Fruit fly (Drosophila melanogaster): ENCODE data around the gene CG12105.

CG12105 gene

dm6 chr3L:1664876-1665275 is 49.3 kb upstream of the CG12105 start, which contains the start of the genes Srrm234 and CG7974 (continued):
- TF ChIP-seq Dfd (GFP tag; optimal IDR thresholded peaks at IDR 0.05): no peak
- no peak for TF ChIP-seq CG11560 (tag; IDR thresholded peaks at IDR 0.05)
- TF ChIP-seq esg (GFP tag; conservative IDR thresholded peaks at IDR 0.05): no peak
- TF ChIP-seq sug (tag; optimal IDR thresholded peaks at IDR 0.05): no peak
- no peak for TF ChIP-seq CG42726 (GFP tag; IDR thresholded peaks at IDR 0.05; ENCODE audit: partially characterized antibody)
- no peak for TF ChIP-seq ap (GFP tag; IDR thresholded peaks at IDR 0.05)
- TF ChIP-seq pzg (GFP tag; optimal IDR thresholded peaks at IDR 0.05): peak; percentile 85
- TF ChIP-seq slp2 (GFP tag; optimal IDR thresholded peaks at IDR 0.05): no peak
- TF ChIP-seq Dek (tag; optimal IDR thresholded peaks at IDR 0.05): no peak
- no peak for TF ChIP-seq Rfx (GFP tag; IDR thresholded peaks at IDR 0.05)
- peak; percentile 4 for TF ChIP-seq grau (tag; optimal IDR thresholded peaks at IDR 0.05)
- TF ChIP-seq CG10209 (GFP tag; optimal IDR thresholded peaks at IDR 0.05): no peak
- TF ChIP-seq CG11695 (GFP tag; IDR thresholded peaks at IDR 0.05): no peak
- TF ChIP-seq Vsx1 (GFP tag; optimal IDR thresholded peaks at IDR 0.05): no peak
- TF ChIP-seq sob (GFP tag; IDR thresholded peaks at IDR 0.05): no peak
- TF ChIP-seq Camta (GFP tag; optimal IDR thresholded peaks at IDR 0.05): no peak
- TF ChIP-seq CG3065 (GFP tag; optimal IDR thresholded peaks at IDR 0.05): no peak
- no peak for TF ChIP-seq al (GFP tag; IDR thresholded peaks at IDR 0.05)
- no peak for TF ChIP-seq CG6254 (GFP tag; optimal IDR thresholded peaks at IDR 0.05)
- peak; percentile 32; the same call in 1 of the 2 replicates for TF ChIP-seq bbx (GFP tag; IDR thresholded peaks at IDR 0.05; ENCODE audit: partially characterized antibody)
- no peak for TF ChIP-seq CG10274 (GFP tag; optimal IDR thresholded peaks at IDR 0.05)
- 0 out of 2 replicates have a peak, but pooled peaks have one; percentile 19 for TF ChIP-seq unc-4 (GFP tag; IDR thresholded peaks at IDR 0.05; ENCODE audit: partially characterized antibody)
- no peak for TF ChIP-seq ttk (GFP tag; IDR thresholded peaks at IDR 0.05)
- TF ChIP-seq Myb (GFP tag; optimal IDR thresholded peaks at IDR 0.05): peak; percentile 7
- peak; percentile 3 for TF ChIP-seq Max (GFP tag; optimal IDR thresholded peaks at IDR 0.05)
- TF ChIP-seq CG3281 (GFP tag; optimal IDR thresholded peaks at IDR 0.05): no peak
- no peak for TF ChIP-seq CG6791 (GFP tag; IDR thresholded peaks at IDR 0.05; ENCODE audit: partially characterized antibody)
- no peak for TF ChIP-seq CG9932 (GFP tag; IDR thresholded peaks at IDR 0.05)
- no peak for TF ChIP-seq CG33557 (GFP tag; optimal IDR thresholded peaks at IDR 0.05)
- no peak for TF ChIP-seq CG8944 (GFP tag; optimal IDR thresholded peaks at IDR 0.05)
- TF ChIP-seq Atf-2 (GFP tag; optimal IDR thresholded peaks at IDR 0.05): no peak
- TF ChIP-seq ranshi (GFP tag; IDR thresholded peaks at IDR 0.05): no peak
- TF ChIP-seq fru (optimal IDR thresholded peaks at IDR 0.05): no peak
- no peak for TF ChIP-seq Sox102F (GFP tag; optimal IDR thresholded peaks at IDR 0.05)
- no peak for TF ChIP-seq CG31388 (GFP tag; optimal IDR thresholded peaks at IDR 0.05)
- no peak for TF ChIP-seq schlank (tag; optimal IDR thresholded peaks at IDR 0.05)
- no peak for TF ChIP-seq fu2 (GFP tag; optimal IDR thresholded peaks at IDR 0.05)
- TF ChIP-seq CG14710 (tag; optimal IDR thresholded peaks at IDR 0.05): peak; percentile 49
- TF ChIP-seq Hey (tag; optimal IDR thresholded peaks at IDR 0.05): no peak
- no peak for TF ChIP-seq wek (GFP tag; optimal IDR thresholded peaks at IDR 0.05)
- no peak for TF ChIP-seq D (optimal IDR thresholded peaks at IDR 0.05)
- no peak for TF ChIP-seq D (GFP tag; optimal IDR thresholded peaks at IDR 0.05)
- TF ChIP-seq Hmx (GFP tag; optimal IDR thresholded peaks at IDR 0.05): no peak
- TF ChIP-seq CG14860 (GFP tag; IDR thresholded peaks at IDR 0.05; ENCODE audit: partially characterized antibody): no peak
- TF ChIP-seq Dll (GFP tag; IDR thresholded peaks at IDR 0.05; ENCODE audit: partially characterized antibody): no peak
- TF ChIP-seq CG3407 (GFP tag; optimal IDR thresholded peaks at IDR 0.05): no peak
- TF ChIP-seq HmgZ (tag; optimal IDR thresholded peaks at IDR 0.05): peak; percentile 20
- TF ChIP-seq p53 (GFP tag; optimal IDR thresholded peaks at IDR 0.05): no peak
- TF ChIP-seq lbe (GFP tag; optimal IDR thresholded peaks at IDR 0.05): peak; percentile 31
- no peak for TF ChIP-seq CG10366 (GFP tag; IDR thresholded peaks at IDR 0.05)
- no peak for TF ChIP-seq Poxn (GFP tag; IDR thresholded peaks at IDR 0.05)
- TF ChIP-seq tna (GFP tag; IDR thresholded peaks at IDR 0.05; ENCODE audit: partially characterized antibody): no peak
